Worm (Caenorhabditis elegans): ENCODE data around the gene T10D4.14.

T10D4.14 gene

DNA sequence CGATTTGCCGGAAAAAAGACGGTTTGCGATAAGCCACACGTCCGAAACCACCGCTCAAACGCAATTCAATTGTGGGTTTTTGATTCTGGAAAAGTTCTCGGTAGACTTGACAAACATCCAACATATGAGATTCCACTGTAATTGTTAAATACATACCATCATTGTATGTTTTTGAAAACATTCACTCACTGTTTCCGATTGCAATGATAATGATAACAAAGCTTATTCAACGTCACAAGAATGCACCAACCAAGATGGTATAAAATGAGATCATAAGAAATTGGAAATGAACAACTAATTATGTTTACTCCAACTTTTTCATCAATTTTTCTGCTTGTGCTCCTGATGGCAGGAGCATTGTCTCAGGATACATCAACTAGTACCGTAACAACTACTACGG lies 45.8 kb downstream of the T10D4.14 start, which contains the start of gene clec-122:
TSS of gene clec-122 (plus strand) at position 301 of the 400 bp plus-strand sequence.
- TF ChIP-seq nhr-84 (tag; optimal IDR thresholded peaks at IDR 0.05) (no peak), unc-30 (tag; optimal IDR thresholded peaks at IDR 0.05) (no peak)

DNA sequence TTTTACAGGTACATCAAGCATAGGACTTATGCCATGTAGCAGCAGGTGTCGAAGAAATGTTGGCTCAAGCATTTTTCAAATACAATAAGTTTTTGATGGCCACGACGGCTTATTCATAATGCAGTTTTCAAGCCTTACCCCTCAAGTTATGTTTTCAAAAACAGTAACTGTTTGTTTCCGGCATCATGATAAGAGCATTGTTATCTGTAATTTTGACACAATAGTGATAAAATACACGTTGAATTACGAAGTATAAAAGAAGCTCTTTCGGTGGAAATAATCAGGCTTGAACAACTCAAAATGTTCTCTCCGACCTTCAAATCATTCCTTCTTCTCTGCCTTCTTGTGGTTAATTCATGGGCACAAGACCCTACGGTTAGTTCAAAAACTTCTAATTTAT lies 49.5 kb downstream of the T10D4.14 start, which contains the start of gene clec-121:
TSS of gene clec-121 (plus strand) at position 301 of the 400 bp plus-strand sequence.
- TF ChIP-seq unc-30 (tag; optimal IDR thresholded peaks at IDR 0.05) (no peak), rnt-1 (tag; optimal IDR thresholded peaks at IDR 0.05) (no peak), grh-1 (GFP tag; IDR thresholded peaks at IDR 0.05) (no peak), sox-4 (tag; optimal IDR thresholded peaks at IDR 0.05) (no peak), fos-1 (tag; optimal IDR thresholded peaks at IDR 0.05) (no peak), zip-4 (GFP tag; optimal IDR thresholded peaks at IDR 0.05) (no peak), snu-23 (GFP tag; optimal IDR thresholded peaks at IDR 0.05) (no peak), C16A3.4 (tag; optimal IDR thresholded peaks at IDR 0.05) (no peak), mab-9 (GFP tag; IDR thresholded peaks at IDR 0.05) (no peak), nhr-90 (tag; optimal IDR thresholded peaks at IDR 0.05; ENCODE audit: poor library complexity) (no peak), dpl-1 (GFP tag; optimal IDR thresholded peaks at IDR 0.05) (no peak), pag-3 (tag; optimal IDR thresholded peaks at IDR 0.05; ENCODE audit: borderline replicate concordance, insufficient read depth) (no peak)
